Fruit fly (Drosophila melanogaster): ENCODE results near the gene eIF4E1.
A peak's percentile ranks its signal among the peaks of the same experiment; 100 is the strongest.

DNA sequence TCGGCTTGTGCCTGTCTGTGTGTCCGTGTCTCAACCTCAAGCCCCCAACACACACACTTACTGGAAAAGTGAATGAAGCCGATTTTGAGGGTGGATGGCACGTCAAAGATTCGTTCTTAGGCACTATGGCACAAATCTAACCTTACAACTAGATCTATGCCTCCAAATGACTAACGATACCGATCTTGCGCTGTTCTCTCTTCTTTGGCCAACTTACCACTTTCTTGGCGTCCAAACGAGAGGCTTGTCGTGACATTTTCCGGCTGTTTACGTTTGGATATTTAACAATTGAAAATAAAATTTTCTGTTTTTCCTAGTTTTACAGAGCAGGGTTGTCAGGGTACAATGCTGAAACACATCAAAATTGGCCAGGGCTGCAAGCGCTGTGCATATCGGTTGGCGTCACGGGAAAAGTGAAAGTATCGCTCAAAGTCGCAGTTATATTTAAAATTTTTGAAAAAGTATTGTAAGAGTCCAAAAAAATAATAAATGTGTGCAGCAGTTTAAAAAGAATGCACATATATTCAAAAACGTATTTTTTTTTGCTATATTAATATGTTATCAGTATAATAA is 39.7 kb upstream of the eIF4E1 start, which contains the start of the genes Bet3 and Nf-YA:
- TF ChIP-seq CG8301 (tag; optimal IDR thresholded peaks at IDR 0.05) (no peak), rn (GFP tag; IDR thresholded peaks at IDR 0.05) (no peak), D1 (tag; optimal IDR thresholded peaks at IDR 0.05) (peak; percentile 88), CG34367 (tag; optimal IDR thresholded peaks at IDR 0.05) (no peak), CG14655 (GFP tag; optimal IDR thresholded peaks at IDR 0.05) (no peak), CG9948 (tag; optimal IDR thresholded peaks at IDR 0.05) (no peak), Pif1A (GFP tag; optimal IDR thresholded peaks at IDR 0.05) (no peak), Ets98B (GFP tag; IDR thresholded peaks at IDR 0.05) (peak; percentile 27)

Measured in whole organism, pupa.